Worm (Caenorhabditis elegans) whole organism, late embryonic: ENCODE measurements around the gene cdf-2.

Experiments
- C38D4.7 ChIP-seq: fragments of 200-800 bp; sonication (Bioruptor generic); optimal IDR thresholded peaks from 2 replicates; lab custom pipeline; 2018; ENCODE audit warnings: mild to moderate bottlenecking, missing genetic modification characterization, moderate library complexity, missing compliant biosample characterization
- T23F11.4 ChIP-seq: fragments of 200-800 bp; sonication (Bioruptor generic); optimal IDR thresholded peaks from 2 replicates; lab custom pipeline; 2018; ENCODE audit warnings: mild to moderate bottlenecking, missing genetic modification characterization, missing compliant biosample characterization
- ama-1 ChIP-seq: fragments of 150-350 bp; optimal IDR thresholded peaks from 2 replicates; lab custom pipeline; 2014
- ceh-14 ChIP-seq: sonication (generic microtip); optimal IDR thresholded peaks from 2 replicates; lab custom pipeline; 2016; ENCODE audit warnings: missing genotype, missing genetic modification characterization, missing compliant biosample characterization
- ceh-31 ChIP-seq: sonication (generic microtip); optimal IDR thresholded peaks from 2 replicates; lab custom pipeline; 2016; ENCODE audit warnings: missing genetic modification characterization, missing compliant biosample characterization
- che-1 ChIP-seq: sonication (generic microtip); optimal IDR thresholded peaks from 2 replicates; lab custom pipeline; 2016; ENCODE audit warnings: mild to moderate bottlenecking, missing genetic modification characterization, missing compliant biosample characterization
- dmd-4 ChIP-seq: sonication (generic microtip); optimal IDR thresholded peaks from 2 replicates; lab custom pipeline; 2016; ENCODE audit warnings: borderline replicate concordance, missing genetic modification characterization, missing compliant biosample characterization
- elt-4 ChIP-seq: sonication (generic microtip); optimal IDR thresholded peaks from 2 replicates; lab custom pipeline; 2016; ENCODE audit warnings: missing genetic modification characterization, missing compliant biosample characterization
- fkh-10 ChIP-seq: fragments of 150-350 bp; optimal IDR thresholded peaks from 2 replicates; lab custom pipeline; 2014; ENCODE audit warnings: missing biosample characterization, missing genetic modification reagents, missing genetic modification characterization
- hlh-13 ChIP-seq: fragments of 200-800 bp; sonication (Bioruptor generic); optimal IDR thresholded peaks from 2 replicates; lab custom pipeline; 2018; ENCODE audit warnings: mild to moderate bottlenecking, missing genetic modification characterization, missing compliant biosample characterization
- nhr-11 ChIP-seq: fragments of 150-350 bp; optimal IDR thresholded peaks from 2 replicates; lab custom pipeline; 2014; ENCODE audit warnings: missing biosample characterization, missing genetic modification characterization
- pha-4 ChIP-seq: fragments of 150-350 bp; optimal IDR thresholded peaks from 2 replicates; lab custom pipeline; 2018; ENCODE audit warnings: missing biosample characterization, missing genetic modification reagents, missing genetic modification characterization
- sox-2 ChIP-seq: fragments of 200-800 bp; sonication (Bioruptor generic); IDR thresholded peaks from 2 replicates; pipeline ENCODE4 v1.3.6; 2022; ENCODE audit warnings: missing genetic modification reagents, missing genetic modification characterization, missing compliant biosample characterization
- sox-4 ChIP-seq: sonication (generic microtip); optimal IDR thresholded peaks from 2 replicates; lab custom pipeline; 2017; ENCODE audit warnings: mild to moderate bottlenecking, missing genetic modification characterization, inconsistent platforms, missing compliant biosample characterization

DNA sequence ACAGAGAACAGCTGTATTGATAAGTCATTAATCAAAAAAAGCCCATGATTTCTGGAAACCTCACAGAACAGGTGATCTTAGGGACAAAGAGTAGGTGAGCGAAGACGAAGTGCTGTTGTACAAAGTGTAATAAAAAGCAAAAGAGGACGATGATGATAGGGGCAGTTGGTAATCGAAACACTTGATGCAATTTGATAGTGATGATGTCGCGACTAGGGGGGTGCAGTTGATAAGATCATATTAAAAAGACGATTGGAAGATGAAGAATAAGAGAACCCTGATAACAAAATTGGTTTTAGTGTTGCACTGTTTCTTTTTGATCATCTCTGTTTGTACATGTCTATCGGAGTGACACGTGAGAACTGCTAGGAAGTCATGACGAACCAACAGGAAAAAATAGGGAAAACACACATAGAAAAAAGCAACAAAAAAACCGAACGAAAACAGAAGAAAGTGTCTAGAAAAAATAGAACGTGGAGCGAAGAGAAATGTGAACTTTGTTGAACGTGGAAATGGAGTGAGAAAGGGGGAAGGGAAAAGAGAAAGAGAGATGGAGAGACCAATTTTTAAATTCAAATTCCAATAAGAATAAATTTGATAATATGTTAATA is 42.7 kb upstream of the cdf-2 start:
- TF ChIP-seq ama-1 (lab: Kevin White, UChicago), result no peak
- no peak for TF ChIP-seq ceh-14 (tag; lab: Kevin White, UChicago)
- no peak for TF ChIP-seq hlh-13 (GFP tag; lab: Kevin White, UChicago)
- TF ChIP-seq che-1 (tag; lab: Kevin White, UChicago), result no peak
- TF ChIP-seq C38D4.7 (GFP tag; lab: Kevin White, UChicago), result no peak
- TF ChIP-seq ceh-31 (tag; lab: Kevin White, UChicago), result no peak
- no peak for TF ChIP-seq nhr-11 (tag; lab: Kevin White, UChicago)
- TF ChIP-seq sox-4 (tag; lab: Kevin White, UChicago), result no peak
- TF ChIP-seq elt-4 (tag; lab: Kevin White, UChicago), result no peak
- TF ChIP-seq dmd-4 (tag; lab: Kevin White, UChicago), result no peak
- no peak for TF ChIP-seq T23F11.4 (GFP tag; lab: Kevin White, UChicago)
- TF ChIP-seq sox-2 (GFP tag; lab: Robert Waterston, UW), result no peak
- TF ChIP-seq pha-4 (tag; lab: Kevin White, UChicago), result no peak
- TF ChIP-seq fkh-10 (GFP tag; lab: Kevin White, UChicago), result no peak
